Fruit fly (Drosophila melanogaster): ENCODE data around the gene CG6418.

The CG6418 gene

DNA sequence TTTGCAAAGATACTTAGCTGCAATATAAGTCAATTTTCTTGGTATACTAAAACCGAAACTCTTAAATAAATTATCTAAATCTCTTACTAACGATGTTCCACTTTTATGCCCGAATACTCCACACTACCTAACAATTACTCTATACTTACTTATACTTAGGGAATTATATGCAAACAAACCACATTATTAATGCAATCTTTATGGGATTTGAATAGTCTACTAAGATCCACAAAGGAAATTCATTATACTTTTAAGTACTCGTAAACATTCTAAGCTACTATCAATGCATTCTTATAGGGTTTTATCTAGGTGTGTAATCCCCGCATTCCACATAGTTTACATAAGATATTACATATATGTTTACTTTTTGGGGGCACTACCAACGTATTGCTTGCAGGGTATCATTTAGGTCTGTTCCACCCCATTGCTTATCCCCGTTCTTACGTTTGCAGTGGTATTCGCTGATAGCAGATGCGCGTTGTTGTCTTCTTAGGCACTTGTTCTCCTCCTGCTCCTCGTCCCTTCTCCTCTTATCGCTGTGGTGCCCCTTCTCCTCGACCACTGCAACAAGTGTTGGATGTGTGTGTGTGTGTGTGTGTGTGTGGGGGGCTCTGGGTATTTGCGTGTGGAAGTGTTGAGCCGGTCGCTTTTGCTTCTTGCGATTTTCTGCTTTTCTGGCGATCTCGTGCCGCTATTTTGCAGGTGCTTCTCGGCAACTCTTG is 18.9 kb upstream of the CG6418 start (continued):
- TF ChIP-seq danr (GFP tag; IDR thresholded peaks at IDR 0.05) (no peak), otp (GFP tag; IDR thresholded peaks at IDR 0.05) (no peak; the same call in 2 of the 3 replicates), Adf1 (GFP tag; IDR thresholded peaks at IDR 0.05) (0 out of 2 replicates have a peak, but pooled peaks have one; percentile 23), nau (GFP tag; optimal IDR thresholded peaks at IDR 0.05) (peak; percentile 16), bcd (GFP tag; optimal IDR thresholded peaks at IDR 0.05) (peak; percentile 16), CG10462 (GFP tag; optimal IDR thresholded peaks at IDR 0.05) (no peak), CG6683 (GFP tag; optimal IDR thresholded peaks at IDR 0.05) (no peak), H2.0 (GFP tag; IDR thresholded peaks at IDR 0.05) (peak; percentile 44), CG8765 (GFP tag; IDR thresholded peaks at IDR 0.05) (no peak), kah (GFP tag; optimal IDR thresholded peaks at IDR 0.05) (peak; percentile 65), CG12219 (GFP tag; optimal IDR thresholded peaks at IDR 0.05) (no peak), CG4854 (GFP tag; optimal IDR thresholded peaks at IDR 0.05) (no peak), sens (GFP tag) (peak; percentile 81), CG16779 (GFP tag; IDR thresholded peaks at IDR 0.05) (no peak), fru (optimal IDR thresholded peaks at IDR 0.05) (no peak), Pdp1 (GFP tag; optimal IDR thresholded peaks at IDR 0.05) (peak in 1 of 2 experiments; percentile 70), CG8924 (tag; optimal IDR thresholded peaks at IDR 0.05) (no peak), CG34422 (GFP tag; IDR thresholded peaks at IDR 0.05) (peak; percentile 29; the same call in 2 of the 3 replicates), cwo (GFP tag; optimal IDR thresholded peaks at IDR 0.05) (peak; percentile 70), D19B (GFP tag; optimal IDR thresholded peaks at IDR 0.05) (peak; percentile 89), knrl (GFP tag; IDR thresholded peaks at IDR 0.05; ENCODE audit: partially characterized antibody) (no peak), Dbx (GFP tag; IDR thresholded peaks at IDR 0.05) (no peak), CG3163 (GFP tag; optimal IDR thresholded peaks at IDR 0.05) (no peak), CG11085 (GFP tag; IDR thresholded peaks at IDR 0.05) (no peak), Kr (GFP tag; optimal IDR thresholded peaks at IDR 0.05) (peak; percentile 25), CG17359 (tag; optimal IDR thresholded peaks at IDR 0.05) (peak; percentile 4), hkb (optimal IDR thresholded peaks at IDR 0.05) (no peak), hkb (GFP tag; IDR thresholded peaks at IDR 0.05) (0 out of 2 replicates have a peak, but pooled peaks have one; percentile 15), pb (GFP tag; optimal IDR thresholded peaks at IDR 0.05) (no peak), Dfd (GFP tag; optimal IDR thresholded peaks at IDR 0.05) (peak in 1 of 2 experiments; percentile 53), CG8089 (GFP tag; optimal IDR thresholded peaks at IDR 0.05) (no peak), CG30431 (GFP tag; optimal IDR thresholded peaks at IDR 0.05) (no peak), crol (GFP tag; IDR thresholded peaks at IDR 0.05) (peak; percentile 92), Nf-YC (tag; optimal IDR thresholded peaks at IDR 0.05) (no peak), eve (GFP tag; optimal IDR thresholded peaks at IDR 0.05) (peak in 1 of 2 experiments; percentile 8), pho (GFP tag; optimal IDR thresholded peaks at IDR 0.05) (no peak), dimm (GFP tag; IDR thresholded peaks at IDR 0.05) (no peak), ci (GFP tag; IDR thresholded peaks at IDR 0.05) (no peak; the same call in 2 of the 3 replicates), Ada2b (GFP tag; IDR thresholded peaks at IDR 0.05) (no peak), CG12299 (tag; optimal IDR thresholded peaks at IDR 0.05) (no peak), Hand (GFP tag; optimal IDR thresholded peaks at IDR 0.05) (no peak), sd (tag; optimal IDR thresholded peaks at IDR 0.05) (peak; percentile 49), CG2678 (tag; optimal IDR thresholded peaks at IDR 0.05) (peak; percentile 22), CG17829 (tag; optimal IDR thresholded peaks at IDR 0.05) (no peak), bab2 (GFP tag; optimal IDR thresholded peaks at IDR 0.05) (no peak), cato (GFP tag; optimal IDR thresholded peaks at IDR 0.05; ENCODE audit: borderline replicate concordance) (no peak), CG10274 (GFP tag; optimal IDR thresholded peaks at IDR 0.05) (peak; percentile 20), CG18262 (tag; optimal IDR thresholded peaks at IDR 0.05) (peak; percentile 8), CG13894 (tag; optimal IDR thresholded peaks at IDR 0.05) (no peak), CG11504 (tag; optimal IDR thresholded peaks at IDR 0.05) (peak; percentile 7), CG11456 (GFP tag; IDR thresholded peaks at IDR 0.05) (no peak)
